Worm (Caenorhabditis elegans) whole organism, L1 larva: Measurements from ENCODE around the gene F13H8.11.

Source experiments
- C16A3.4 ChIP-seq: fragments of 150-350 bp; optimal IDR thresholded peaks from 2 replicates; lab custom pipeline; 2014; ENCODE audit warnings: missing biosample characterization, missing genetic modification characterization
- aha-1 ChIP-seq: fragments of 150-350 bp; optimal IDR thresholded peaks from 2 replicates; lab custom pipeline; 2014; ENCODE audit warnings: missing biosample characterization, missing genetic modification characterization
- aly-2 ChIP-seq: fragments of 150-350 bp; optimal IDR thresholded peaks from 2 replicates; lab custom pipeline; 2014; ENCODE audit warnings: missing biosample characterization, missing genetic modification characterization
- ama-1 ChIP-seq: fragments of 150-350 bp; optimal IDR thresholded peaks from 2 replicates; lab custom pipeline; 2014
- blmp-1 ChIP-seq: fragments of 150-350 bp; optimal IDR thresholded peaks from 2 replicates; lab custom pipeline; 2014; ENCODE audit warnings: missing biosample characterization, missing genetic modification characterization
- ces-1 ChIP-seq: fragments of 150-350 bp; optimal IDR thresholded peaks from 2 replicates; lab custom pipeline; 2014; ENCODE audit warnings: missing biosample characterization, missing genetic modification reagents, missing genetic modification characterization
- dpl-1 ChIP-seq, 3 experiments: fragments of 150-350 bp in 2 of 3; sonication (generic microtip) in 1 of 3; optimal IDR thresholded peaks; 2 replicates each; lab custom pipeline; 2014 to 2017; ENCODE audit warnings: missing biosample characterization in 3 of 3, missing genetic modification characterization in 3 of 3, missing genetic modification reagents in 3 of 3
- efl-1 ChIP-seq, 4 experiments: fragments of 150-350 bp; optimal IDR thresholded peaks in 3 of 4; peaks in 1 of 4; 1 replicate in 1 of 4; 2 replicates in 3 of 4; lab custom pipeline; 2014; ENCODE audit warnings: missing biosample characterization in 2 of 4, missing genetic modification characterization in 2 of 4, missing genetic modification reagents in 2 of 4
- efl-3 ChIP-seq: fragments of 200-800 bp; sonication (Bioruptor generic); optimal IDR thresholded peaks from 2 replicates; lab custom pipeline; 2018; ENCODE audit warnings: mild to moderate bottlenecking, missing genetic modification characterization, missing compliant biosample characterization
- egl-13 ChIP-seq: sonication (generic microtip); optimal IDR thresholded peaks from 2 replicates; lab custom pipeline; 2016; ENCODE audit warnings: missing genotype, missing genetic modification reagents, missing genetic modification characterization, missing compliant biosample characterization
- egl-27 ChIP-seq, 2 experiments: fragments of 150-350 bp in 1 of 2; sonication (generic microtip); optimal IDR thresholded peaks; 3 replicates each; lab custom pipeline; 2017 to 2018; ENCODE audit warnings: missing biosample characterization in 2 of 2, missing genetic modification characterization in 2 of 2, missing genetic modification reagents in 2 of 2
- ets-5 ChIP-seq: fragments of 200-800 bp; sonication (Bioruptor generic); IDR thresholded peaks from 2 replicates; pipeline ENCODE4 v1.3.6; 2022; ENCODE audit warnings: missing genetic modification characterization, missing compliant biosample characterization
- hlh-4 ChIP-seq: sonication (generic microtip); optimal IDR thresholded peaks from 2 replicates; lab custom pipeline; 2016; ENCODE audit warnings: mild to moderate bottlenecking, missing genetic modification characterization, missing compliant biosample characterization
- hpl-2 ChIP-seq: fragments of 150-350 bp; optimal IDR thresholded peaks from 2 replicates; lab custom pipeline; 2014; ENCODE audit warnings: missing biosample characterization, missing genetic modification reagents, missing genetic modification characterization
- jun-1 ChIP-seq: fragments of 150-350 bp; optimal IDR thresholded peaks from 2 replicates; lab custom pipeline; 2014; ENCODE audit warnings: missing biosample characterization, missing genetic modification reagents, missing genetic modification characterization
- lin-13 ChIP-seq: fragments of 150-350 bp; optimal IDR thresholded peaks from 2 replicates; lab custom pipeline; 2014; ENCODE audit warnings: missing biosample characterization, missing genetic modification reagents, missing genetic modification characterization
- lin-35 ChIP-seq, 2 experiments: fragments of 150-350 bp; optimal IDR thresholded peaks; 2 replicates each; lab custom pipeline; 2014; ENCODE audit warnings: missing biosample characterization in 2 of 2, missing genetic modification characterization in 2 of 2, missing genetic modification reagents in 2 of 2
- lin-39 ChIP-seq: fragments of 150-350 bp; optimal IDR thresholded peaks from 2 replicates; lab custom pipeline; 2014; ENCODE audit warnings: missing biosample characterization, missing genetic modification reagents, missing genetic modification characterization
- lsy-2 ChIP-seq, 2 experiments: fragments of 150-350 bp; optimal IDR thresholded peaks; 2 replicates each; lab custom pipeline; 2014; ENCODE audit warnings: missing biosample characterization in 2 of 2, missing genetic modification characterization in 2 of 2
- mab-9 ChIP-seq: fragments of 200-800 bp; sonication (Bioruptor generic); IDR thresholded peaks from 2 replicates; pipeline ENCODE4 v1.3.6; 2022; ENCODE audit warnings: missing genetic modification reagents, missing genetic modification characterization, missing compliant biosample characterization
- mdl-1 ChIP-seq, 2 experiments: fragments of 150-350 bp; optimal IDR thresholded peaks; 2 replicates each; lab custom pipeline; 2014 to 2017; ENCODE audit warnings: missing biosample characterization in 2 of 2, missing genetic modification characterization in 2 of 2, inconsistent platforms in 1 of 2
- mef-2 ChIP-seq: fragments of 150-350 bp; optimal IDR thresholded peaks from 2 replicates; lab custom pipeline; 2014; ENCODE audit warnings: missing biosample characterization, missing genetic modification characterization
- mep-1 ChIP-seq: fragments of 150-350 bp; optimal IDR thresholded peaks from 2 replicates; lab custom pipeline; 2014; ENCODE audit warnings: missing biosample characterization, missing genetic modification characterization
- nhr-11 ChIP-seq: fragments of 150-350 bp; optimal IDR thresholded peaks from 2 replicates; lab custom pipeline; 2014; ENCODE audit warnings: missing biosample characterization, missing genetic modification characterization
- nhr-19 ChIP-seq: fragments of 200-800 bp; sonication (Bioruptor generic); conservative IDR thresholded peaks from 2 replicates; pipeline ENCODE4 v1.3.6; 2022; ENCODE audit warnings: missing genetic modification characterization, missing compliant biosample characterization
- nhr-237 ChIP-seq: fragments of 150-350 bp; optimal IDR thresholded peaks from 2 replicates; lab custom pipeline; 2014; ENCODE audit warnings: missing biosample characterization, missing genetic modification characterization
- nhr-28 ChIP-seq: fragments of 150-350 bp; optimal IDR thresholded peaks from 2 replicates; lab custom pipeline; 2014; ENCODE audit warnings: missing biosample characterization, missing genetic modification characterization
- nhr-71 ChIP-seq: sonication (generic microtip); optimal IDR thresholded peaks from 2 replicates; lab custom pipeline; 2016; ENCODE audit warnings: mild to moderate bottlenecking, missing genetic modification characterization, moderate library complexity, missing compliant biosample characterization
- nhr-77 ChIP-seq: fragments of 150-350 bp; optimal IDR thresholded peaks from 2 replicates; lab custom pipeline; 2014; ENCODE audit warnings: missing biosample characterization, missing genetic modification characterization
- nhr-84 ChIP-seq: sonication (generic microtip); optimal IDR thresholded peaks from 2 replicates; lab custom pipeline; 2017; ENCODE audit warnings: missing biosample characterization, missing genetic modification characterization
- nhr-90 ChIP-seq: sonication (generic microtip); optimal IDR thresholded peaks from 2 replicates; lab custom pipeline; 2016; ENCODE audit warnings: mild to moderate bottlenecking, missing genetic modification characterization, missing compliant biosample characterization; ENCODE audit not compliant: poor library complexity
- pax-3 ChIP-seq: fragments of 200-800 bp; sonication (Bioruptor generic); optimal IDR thresholded peaks from 2 replicates; lab custom pipeline; 2018; ENCODE audit warnings: mild to moderate bottlenecking, missing genetic modification characterization, moderate library complexity, missing compliant biosample characterization
- pqm-1 ChIP-seq: sonication (generic microtip); optimal IDR thresholded peaks from 3 replicates; lab custom pipeline; 2017; ENCODE audit warnings: missing biosample characterization, missing genetic modification characterization
- skn-1 ChIP-seq: fragments of 150-350 bp; optimal IDR thresholded peaks from 2 replicates; lab custom pipeline; 2014; ENCODE audit warnings: missing biosample characterization, missing genetic modification characterization
- snu-23 ChIP-seq: sonication (generic microtip); optimal IDR thresholded peaks from 2 replicates; lab custom pipeline; 2016; ENCODE audit warnings: missing genetic modification characterization, missing compliant biosample characterization
- sup-37 ChIP-seq: fragments of 200-800 bp; sonication (Bioruptor generic); optimal IDR thresholded peaks from 2 replicates; lab custom pipeline; 2018; ENCODE audit warnings: mild to moderate bottlenecking, missing genetic modification characterization, missing compliant biosample characterization
- swsn-7 ChIP-seq: sonication (generic microtip); optimal IDR thresholded peaks from 2 replicates; lab custom pipeline; 2016; ENCODE audit warnings: missing genetic modification characterization, missing compliant biosample characterization
- tlp-1 ChIP-seq: fragments of 150-350 bp; optimal IDR thresholded peaks from 2 replicates; lab custom pipeline; 2014; ENCODE audit warnings: missing biosample characterization, missing genetic modification characterization
- unc-130 ChIP-seq: fragments of 150-350 bp; optimal IDR thresholded peaks from 2 replicates; lab custom pipeline; 2017; ENCODE audit warnings: missing biosample characterization, missing genetic modification characterization, inconsistent platforms
- unc-30 ChIP-seq: sonication (generic microtip); optimal IDR thresholded peaks from 2 replicates; lab custom pipeline; 2017; ENCODE audit warnings: missing biosample characterization, missing genetic modification characterization
- unc-62 ChIP-seq: fragments of 150-350 bp; optimal IDR thresholded peaks from 2 replicates; lab custom pipeline; 2014; ENCODE audit warnings: missing biosample characterization, missing genetic modification reagents, missing genetic modification characterization
- unc-86 ChIP-seq: sonication (generic microtip); optimal IDR thresholded peaks from 2 replicates; lab custom pipeline; 2016; ENCODE audit warnings: missing genetic modification characterization, missing compliant biosample characterization
- xbp-1 ChIP-seq: sonication (generic microtip); optimal IDR thresholded peaks from 2 replicates; lab custom pipeline; 2016; ENCODE audit warnings: missing genetic modification characterization, missing compliant biosample characterization

Gene F13H8.11

DNA sequence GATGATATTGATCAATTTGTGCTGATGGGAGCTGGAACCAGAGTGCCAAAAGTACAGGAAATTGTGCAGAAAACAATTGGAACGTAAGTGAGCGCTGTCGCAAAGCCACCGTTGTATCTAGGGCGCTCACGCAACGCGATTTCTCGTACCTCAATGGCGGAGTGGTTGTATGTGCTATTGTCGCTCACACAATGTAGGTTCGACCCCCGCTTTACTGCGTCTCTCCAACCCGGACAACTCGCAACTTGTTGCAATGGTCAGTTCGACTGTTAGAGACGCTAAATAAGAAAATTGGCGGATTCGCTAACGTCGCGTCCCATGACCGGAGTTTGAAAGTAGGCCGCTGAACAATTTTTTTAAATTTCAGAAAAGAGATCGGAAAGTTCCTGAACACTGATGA lies 11.3 kb downstream of the F13H8.11 start (continued):
- TF ChIP-seq jun-1 (no peak), hpl-2 (no peak), pax-3 (tag; lab: Kevin White, UChicago) (no peak), mef-2 (tag; lab: Kevin White, UChicago) (no peak)
- TF ChIP-seq, all 84 proteins: peak for 30

DNA sequence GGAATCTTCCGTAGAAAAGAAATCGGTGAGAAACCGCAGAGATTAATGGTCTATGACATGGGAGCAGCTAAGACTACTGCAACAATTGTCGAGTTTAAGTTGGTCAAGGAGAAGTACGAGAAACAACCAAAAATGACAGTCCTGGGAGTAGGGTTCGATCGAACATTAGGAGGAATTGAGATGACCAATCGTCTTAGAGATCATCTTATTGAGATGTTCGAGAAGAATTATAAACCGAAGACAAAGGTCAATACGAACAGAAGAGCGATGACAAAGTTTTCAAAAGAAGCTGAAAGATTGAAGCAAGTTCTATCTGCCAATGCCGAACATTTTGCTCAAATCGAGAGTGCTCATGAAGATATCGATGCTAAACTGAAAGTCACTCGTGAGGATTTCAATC lies 11.8 kb downstream of the F13H8.11 start:
- TF ChIP-seq nhr-77 (tag; lab: Kevin White, UChicago) (no peak), unc-62 (GFP tag; lab: Kevin White, UChicago) (no peak), lin-39 (tag; lab: Kevin White, UChicago) (no peak), nhr-71 (tag; lab: Kevin White, UChicago) (no peak), efl-1 (optimal IDR thresholded peaks at IDR 0.05; lab: Kevin White, UChicago) (no peak), efl-1 (GFP tag; optimal IDR thresholded peaks at IDR 0.05 in 1 of 2; lab: Kevin White, UChicago) (peak in 1 of 2 experiments; percentile 56)

DNA sequence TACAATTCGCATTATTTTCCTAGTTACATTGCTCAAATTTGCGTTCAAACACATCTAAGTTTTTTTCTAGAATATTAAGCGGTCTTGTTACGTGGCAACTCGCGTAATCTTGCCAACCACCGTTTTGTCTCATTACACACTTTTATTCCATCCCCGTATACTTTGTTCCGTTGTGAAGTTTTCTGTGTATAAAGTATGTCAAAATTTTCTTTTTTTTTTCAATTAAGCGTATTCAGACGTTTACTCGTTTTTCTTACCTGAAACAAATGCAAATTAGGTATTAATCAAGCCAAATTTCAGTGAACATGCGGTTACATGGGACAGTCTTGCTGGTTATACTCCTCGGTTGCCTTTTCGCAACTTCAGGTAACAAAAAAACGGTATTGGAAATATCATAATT lies 12.8 kb downstream of the F13H8.11 start, which contains the start of gene T24H7.2:
T24H7.2 (plus strand) TSS at position 301 of the 400 bp plus-strand sequence.
- no peak for TF ChIP-seq nhr-28 (tag; lab: Kevin White, UChicago)
- no peak for TF ChIP-seq hlh-4 (tag; lab: Kevin White, UChicago)
- TF ChIP-seq aly-2, result no peak
- TF ChIP-seq unc-86 (tag; lab: Kevin White, UChicago), result no peak
- TF ChIP-seq lin-13 (GFP tag; lab: Kevin White, UChicago), result no peak
- no peak for TF ChIP-seq dpl-1 (GFP tag; optimal IDR thresholded peaks at IDR 0.05; lab: Kevin White, UChicago)

DNA sequence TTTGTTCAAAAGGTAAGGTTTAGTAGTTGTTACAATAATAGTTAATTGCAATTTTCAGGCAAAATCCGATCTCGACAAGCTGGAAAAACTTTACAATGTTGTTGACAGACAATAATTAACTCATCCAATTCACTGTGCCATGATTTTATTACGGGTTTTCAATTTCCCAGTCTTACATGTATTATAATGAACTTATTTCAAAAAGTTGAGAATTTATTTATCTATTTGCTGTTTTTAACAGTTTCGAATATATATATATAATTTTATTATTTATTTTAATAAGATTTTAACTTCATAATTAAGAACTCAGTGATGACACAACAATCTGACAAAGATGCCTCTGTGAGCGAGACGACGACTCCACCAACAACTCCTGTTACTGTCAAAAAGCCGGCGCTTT lies 13.8 kb downstream of the F13H8.11 start, which contains the start of gene lelo-1:
lelo-1 (plus strand) TSS at position 301 of the 400 bp plus-strand sequence.
- no peak for TF ChIP-seq efl-1 (optimal IDR thresholded peaks at IDR 0.05; lab: Kevin White, UChicago)
- peak in 1 of 2 experiments; percentile 30 for TF ChIP-seq efl-1 (GFP tag; optimal IDR thresholded peaks at IDR 0.05 in 1 of 2; lab: Kevin White, UChicago)
- TF ChIP-seq snu-23 (GFP tag; lab: Kevin White, UChicago), result no peak

DNA sequence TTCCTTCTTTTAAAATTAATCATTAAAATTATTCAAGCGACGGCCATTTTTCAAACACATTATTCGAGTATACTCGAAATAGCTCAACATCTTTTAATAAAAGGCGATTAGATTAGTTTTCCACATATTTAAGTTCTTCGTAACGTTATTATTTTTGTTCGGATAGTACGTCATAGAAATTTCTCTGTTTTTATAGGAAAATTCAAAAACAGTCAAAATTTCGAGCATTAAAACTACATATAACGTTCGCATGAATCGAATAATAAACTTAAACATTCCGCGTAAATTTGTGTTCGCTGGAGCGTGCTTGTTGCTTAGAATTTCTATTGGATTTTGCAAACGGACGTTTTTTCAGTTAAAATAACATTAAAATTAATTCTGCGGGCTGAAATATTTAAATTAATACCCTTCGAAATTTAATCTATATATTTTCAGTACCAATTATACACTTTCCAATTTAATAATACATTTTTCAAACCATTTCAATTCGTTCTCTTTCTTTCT lies 14.6 kb downstream of the F13H8.11 start, which contains the start of gene blos-4:
blos-4 (plus strand) TSS at position 51 of the 504 bp plus-strand sequence.
- TF ChIP-seq aly-2, result no peak
- no peak for TF ChIP-seq ama-1 (lab: Kevin White, UChicago)
- TF ChIP-seq efl-1 (optimal IDR thresholded peaks at IDR 0.05; lab: Kevin White, UChicago), result peak in 1 of 2 experiments; percentile 71
- peak; percentile 78 to 97 for TF ChIP-seq efl-1 (GFP tag; optimal IDR thresholded peaks at IDR 0.05 in 1 of 2; lab: Kevin White, UChicago)
- TF ChIP-seq lsy-2 (tag; optimal IDR thresholded peaks at IDR 0.05; lab: Kevin White, UChicago), result peak in 1 of 2 experiments; percentile 30
- no peak for TF ChIP-seq nhr-11
- TF ChIP-seq xbp-1 (tag; lab: Kevin White, UChicago), result no peak
- TF ChIP-seq efl-3 (GFP tag; lab: Kevin White, UChicago), result no peak
- TF ChIP-seq C16A3.4 (tag; lab: Kevin White, UChicago), result no peak
- TF ChIP-seq nhr-19, result no peak
- no peak for TF ChIP-seq mep-1 (tag; lab: Kevin White, UChicago)
- no peak for TF ChIP-seq ces-1 (GFP tag; lab: Kevin White, UChicago)
- no peak for TF ChIP-seq nhr-90
- peak; percentile 37 to 90 for TF ChIP-seq lin-35 (GFP tag; optimal IDR thresholded peaks at IDR 0.05; lab: Kevin White, UChicago)
- TF ChIP-seq pqm-1 (tag; lab: Kevin White, UChicago), result no peak
- TF ChIP-seq nhr-84 (tag; lab: Kevin White, UChicago), result no peak
- TF ChIP-seq unc-130 (tag; lab: Kevin White, UChicago), result no peak
- no peak for TF ChIP-seq aha-1 (tag; lab: Kevin White, UChicago)
- TF ChIP-seq tlp-1 (tag; lab: Kevin White, UChicago), result no peak
- TF ChIP-seq skn-1 (tag; lab: Kevin White, UChicago), result no peak
- peak; percentile 19 to 80 (median 67) for TF ChIP-seq dpl-1 (GFP tag; optimal IDR thresholded peaks at IDR 0.05; lab: Kevin White, UChicago)
- no peak for TF ChIP-seq nhr-237 (tag; lab: Kevin White, UChicago)
- TF ChIP-seq nhr-71 (tag; lab: Kevin White, UChicago), result no peak
- no peak for TF ChIP-seq swsn-7 (tag; lab: Kevin White, UChicago)
- TF ChIP-seq blmp-1, result peak; percentile 1
- no peak for TF ChIP-seq hlh-4 (tag; lab: Kevin White, UChicago)
- TF ChIP-seq egl-13, result no peak
- no peak for TF ChIP-seq ets-5
- no peak for TF ChIP-seq nhr-28 (tag; lab: Kevin White, UChicago)
- no peak for TF ChIP-seq jun-1
- no peak for TF ChIP-seq mdl-1 (tag; optimal IDR thresholded peaks at IDR 0.05; lab: Kevin White, UChicago)
- no peak for TF ChIP-seq egl-27 (tag; optimal IDR thresholded peaks at IDR 0.05; lab: Kevin White, UChicago)
- TF ChIP-seq sup-37, result no peak
- no peak for TF ChIP-seq lin-13 (GFP tag; lab: Kevin White, UChicago)
- TF ChIP-seq unc-30 (tag; lab: Kevin White, UChicago), result no peak
- no peak for TF ChIP-seq mab-9 (GFP tag; lab: Robert Waterston, UW)
